Worm (Caenorhabditis elegans) whole organism, early embryonic: ENCODE results near the gene Y57A10C.10.

ENCODE experiments used
- B0310.2 ChIP-seq: sonication (generic microtip); optimal IDR thresholded peaks from 2 replicates; lab custom pipeline; 2016; ENCODE audit warnings: mild to moderate bottlenecking, missing genetic modification characterization, missing compliant biosample characterization
- F13C5.2 ChIP-seq: sonication (generic microtip); optimal IDR thresholded peaks from 2 replicates; lab custom pipeline; 2017; ENCODE audit warnings: mild to moderate bottlenecking, missing genetic modification characterization, inconsistent platforms, missing compliant biosample characterization
- aly-1 ChIP-seq: sonication (generic microtip); optimal IDR thresholded peaks from 2 replicates; lab custom pipeline; 2016; ENCODE audit warnings: missing genetic modification characterization, missing compliant biosample characterization
- ama-1 ChIP-seq: fragments of 150-350 bp; optimal IDR thresholded peaks from 2 replicates; lab custom pipeline; 2014
- ceh-13 ChIP-seq: fragments of 200-800 bp; sonication (Bioruptor generic); optimal IDR thresholded peaks from 2 replicates; lab custom pipeline; 2018; ENCODE audit warnings: mild to moderate bottlenecking, missing genetic modification characterization, missing compliant biosample characterization
- ceh-36 ChIP-seq: sonication (generic microtip); optimal IDR thresholded peaks from 2 replicates; lab custom pipeline; 2016; ENCODE audit warnings: missing genetic modification characterization, inconsistent platforms, missing compliant biosample characterization
- ets-7 ChIP-seq: sonication (generic microtip); optimal IDR thresholded peaks from 2 replicates; lab custom pipeline; 2016; ENCODE audit warnings: missing genotype, missing genetic modification characterization, missing compliant biosample characterization
- flt-1 ChIP-seq: fragments of 200-800 bp; sonication (Bioruptor generic); IDR thresholded peaks from 2 replicates; pipeline ENCODE4 v1.3.6; 2022; ENCODE audit warnings: missing genetic modification characterization, missing compliant biosample characterization
- hmbx-1 ChIP-seq: sonication (generic microtip); optimal IDR thresholded peaks from 2 replicates; lab custom pipeline; 2016; ENCODE audit warnings: mild to moderate bottlenecking, missing genetic modification characterization, missing compliant biosample characterization
- hmg-4 ChIP-seq: fragments of 200-800 bp; sonication (Bioruptor generic); optimal IDR thresholded peaks from 2 replicates; lab custom pipeline; 2018; ENCODE audit warnings: mild to moderate bottlenecking, missing genetic modification characterization, missing compliant biosample characterization
- hnd-1 ChIP-seq: sonication (generic microtip); optimal IDR thresholded peaks from 2 replicates; lab custom pipeline; 2016; ENCODE audit warnings: missing genetic modification characterization, missing compliant biosample characterization
- pes-1 ChIP-seq: fragments of 200-800 bp; sonication (Bioruptor generic); IDR thresholded peaks from 2 replicates; pipeline ENCODE4 v1.3.6; 2022; ENCODE audit warnings: missing genetic modification reagents, missing genetic modification characterization, missing compliant biosample characterization
- scrt-1 ChIP-seq: fragments of 200-800 bp; sonication (Bioruptor generic); IDR thresholded peaks from 2 replicates; pipeline ENCODE4 v1.3.6; 2022; ENCODE audit warnings: missing genetic modification characterization, missing compliant biosample characterization
- sea-1 ChIP-seq: fragments of 200-800 bp; sonication (Bioruptor generic); conservative IDR thresholded peaks from 2 replicates; pipeline ENCODE4 v1.3.6; 2022; ENCODE audit warnings: missing genetic modification characterization, missing compliant biosample characterization
- tbx-11 ChIP-seq: fragments of 200-800 bp; sonication (Bioruptor generic); IDR thresholded peaks from 2 replicates; pipeline ENCODE4 v1.3.6; 2022; ENCODE audit warnings: missing genetic modification characterization, missing compliant biosample characterization
- tbx-37 ChIP-seq: fragments of 200-800 bp; sonication (Bioruptor generic); conservative IDR thresholded peaks from 2 replicates; pipeline ENCODE4 v1.3.6; 2022; ENCODE audit warnings: missing genetic modification reagents, missing genetic modification characterization, missing compliant biosample characterization
- tra-4 ChIP-seq: sonication (generic microtip); optimal IDR thresholded peaks from 2 replicates; lab custom pipeline; 2017; ENCODE audit warnings: missing genetic modification characterization, missing compliant biosample characterization

Gene Y57A10C.10

DNA sequence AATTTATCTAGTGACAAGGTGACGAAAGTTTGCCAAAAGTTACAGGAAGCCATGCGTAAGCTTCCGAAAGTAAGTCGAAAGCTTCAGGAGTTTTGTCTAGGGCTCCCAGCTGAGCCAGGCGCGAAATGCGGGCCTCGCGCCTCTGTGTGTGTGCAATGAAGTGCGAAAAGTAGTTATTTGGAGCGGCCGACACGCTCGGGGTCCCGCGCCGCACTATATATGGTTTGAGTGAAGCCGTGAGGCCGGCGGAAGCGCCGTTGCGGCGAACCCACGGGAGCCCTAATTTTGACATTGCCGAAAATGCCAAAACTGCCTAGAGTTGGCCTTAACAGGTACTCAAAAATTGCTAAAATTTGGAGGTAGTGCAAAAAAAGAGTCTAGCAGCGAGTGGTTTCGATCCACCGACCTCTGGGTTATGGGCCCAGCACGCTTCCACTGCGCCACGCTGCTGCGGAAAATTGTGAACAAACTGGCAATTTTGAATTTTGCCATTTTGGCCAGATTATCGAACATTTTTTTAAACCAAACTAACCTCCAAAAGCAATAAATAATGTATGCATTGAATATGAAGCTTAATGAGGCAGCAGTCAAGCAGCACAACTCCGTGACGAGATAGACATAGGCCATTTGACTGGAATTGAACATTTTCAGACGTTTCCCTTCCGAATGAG, 5.7 kb downstream of the Y57A10C.10 start:
- TF ChIP-seq scrt-1 (GFP tag; lab: Robert Waterston, UW) (no peak), B0310.2 (tag; lab: Kevin White, UChicago) (no peak), ceh-36 (no peak), tra-4 (tag; lab: Kevin White, UChicago) (no peak), hmg-4 (no peak), ceh-13 (GFP tag; lab: Kevin White, UChicago) (no peak), tbx-11 (no peak), tbx-37 (GFP tag; lab: Robert Waterston, UW) (no peak), hmbx-1 (tag; lab: Kevin White, UChicago) (no peak), flt-1 (no peak), sea-1 (GFP tag; lab: Robert Waterston, UW) (no peak), F13C5.2 (tag; lab: Kevin White, UChicago) (no peak), hnd-1 (tag; lab: Kevin White, UChicago) (no peak), pes-1 (GFP tag; lab: Robert Waterston, UW) (no peak), ama-1 (no peak)

ce11 chrII:12432356-12432755, 8.7 kb downstream of the Y57A10C.10 start, which contains the start of gene dct-12:
Gene dct-12, minus strand, starts transcription at chrII:12432456.
- TF ChIP-seq F13C5.2 (tag; lab: Kevin White, UChicago) (no peak), scrt-1 (GFP tag; lab: Robert Waterston, UW) (no peak), pes-1 (GFP tag; lab: Robert Waterston, UW) (no peak), hnd-1 (tag; lab: Kevin White, UChicago) (no peak), ceh-13 (GFP tag; lab: Kevin White, UChicago) (no peak), hmg-4 (no peak), ama-1 (no peak), ets-7 (tag; lab: Kevin White, UChicago) (no peak), ceh-36 (no peak), tbx-37 (GFP tag; lab: Robert Waterston, UW) (no peak), flt-1 (no peak), tbx-11 (no peak), sea-1 (GFP tag; lab: Robert Waterston, UW) (no peak), B0310.2 (tag; lab: Kevin White, UChicago) (no peak), hmbx-1 (tag; lab: Kevin White, UChicago) (no peak), aly-1 (tag; lab: Kevin White, UChicago) (no peak), tra-4 (tag; lab: Kevin White, UChicago) (no peak)

- TF ChIP-seq ets-7 (tag; lab: Kevin White, UChicago) (no peak), hnd-1 (tag; lab: Kevin White, UChicago) (no peak), tra-4 (tag; lab: Kevin White, UChicago) (no peak), sea-1 (GFP tag; lab: Robert Waterston, UW) (no peak), scrt-1 (GFP tag; lab: Robert Waterston, UW) (no peak), tbx-37 (GFP tag; lab: Robert Waterston, UW) (no peak), hmbx-1 (tag; lab: Kevin White, UChicago) (no peak), tbx-11 (no peak)
Observed at ce11 chrII:12429743-12430142, 11.3 kb downstream of the Y57A10C.10 start, which contains the start of gene Y57A10C.8. Gene Y57A10C.8, minus strand, starts transcription at chrII:12429843.

DNA sequence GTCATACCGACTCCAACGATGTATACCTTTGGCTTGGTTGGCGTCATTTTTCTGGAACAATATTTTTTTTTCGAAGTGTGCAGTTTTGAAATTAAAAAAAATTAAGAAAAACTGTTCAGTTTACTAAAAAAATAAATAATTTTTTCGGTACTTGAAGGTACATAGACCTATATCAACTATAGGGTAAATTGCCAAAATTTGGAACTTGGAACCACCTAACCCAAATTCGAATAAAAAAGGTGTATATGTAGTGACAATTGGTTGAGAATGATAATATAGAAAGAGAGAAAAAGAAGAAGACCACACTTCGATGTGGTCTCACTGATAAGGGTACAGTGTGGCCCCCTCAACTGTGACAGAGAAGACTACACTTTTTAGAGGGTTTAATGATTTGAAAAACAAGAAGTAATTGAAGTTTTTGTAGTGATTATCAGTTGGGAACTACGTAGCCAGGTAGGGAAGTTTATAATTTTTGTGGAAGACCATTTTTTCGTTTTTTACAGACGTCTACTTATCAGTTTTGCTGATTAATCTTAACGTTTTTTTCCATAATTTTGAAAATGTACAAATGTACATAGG, 15.3 kb downstream of the Y57A10C.10 start, which contains the start of gene daf-22:
TSS of gene daf-22 (minus strand) at position 51 of the 579 bp plus-strand sequence.
- TF ChIP-seq ceh-36 (no peak), flt-1 (no peak), ama-1 (no peak), B0310.2 (tag; lab: Kevin White, UChicago) (no peak), tra-4 (tag; lab: Kevin White, UChicago) (no peak), tbx-11 (no peak), ets-7 (tag; lab: Kevin White, UChicago) (no peak), pes-1 (GFP tag; lab: Robert Waterston, UW) (no peak)

DNA sequence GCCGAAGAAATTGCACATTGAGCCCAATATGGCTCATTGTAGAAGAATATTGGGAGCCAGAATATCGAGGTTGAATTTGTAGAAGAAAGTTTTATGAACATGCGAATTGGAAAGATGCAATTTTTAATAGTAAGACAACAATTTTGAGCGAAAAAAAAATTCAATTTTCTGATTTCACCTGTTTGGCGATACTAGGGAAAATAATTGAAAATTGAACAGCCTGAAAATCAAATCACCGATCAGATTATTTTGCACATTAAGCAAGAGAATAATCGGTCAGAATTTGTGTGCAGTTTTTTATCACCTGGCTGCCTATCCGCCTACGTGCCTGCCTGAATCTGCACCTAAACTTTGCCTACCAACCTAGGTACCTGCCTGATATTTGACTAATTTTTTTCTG, 20.6 kb downstream of the Y57A10C.10 start, which contains the start of gene sre-26:
TSS of gene sre-26 (minus strand) at position 101 of the 400 bp plus-strand sequence.
- no peak for TF ChIP-seq hnd-1 (tag; lab: Kevin White, UChicago)
- TF ChIP-seq tbx-37 (GFP tag; lab: Robert Waterston, UW) = no peak
- TF ChIP-seq tbx-11 = no peak
- TF ChIP-seq sea-1 (GFP tag; lab: Robert Waterston, UW) = no peak
- TF ChIP-seq flt-1 = no peak
- no peak for TF ChIP-seq F13C5.2 (tag; lab: Kevin White, UChicago)
- TF ChIP-seq aly-1 (tag; lab: Kevin White, UChicago) = no peak
- TF ChIP-seq hmbx-1 (tag; lab: Kevin White, UChicago) = no peak
- no peak for TF ChIP-seq hmg-4
- TF ChIP-seq tra-4 (tag; lab: Kevin White, UChicago) = no peak
- no peak for TF ChIP-seq pes-1 (GFP tag; lab: Robert Waterston, UW)
- TF ChIP-seq ama-1 = no peak
- no peak for TF ChIP-seq ceh-36
- TF ChIP-seq ceh-13 (GFP tag; lab: Kevin White, UChicago) = no peak

- no peak for TF ChIP-seq ceh-36
- no peak for TF ChIP-seq ama-1
- TF ChIP-seq sea-1 (GFP tag; lab: Robert Waterston, UW) = no peak
- no peak for TF ChIP-seq pes-1 (GFP tag; lab: Robert Waterston, UW)
- TF ChIP-seq scrt-1 (GFP tag; lab: Robert Waterston, UW) = no peak
- TF ChIP-seq tbx-37 (GFP tag; lab: Robert Waterston, UW) = no peak
- no peak for TF ChIP-seq ets-7 (tag; lab: Kevin White, UChicago)
Observed at ce11 chrII:12417996-12418395, 23.1 kb downstream of the Y57A10C.10 start.

DNA sequence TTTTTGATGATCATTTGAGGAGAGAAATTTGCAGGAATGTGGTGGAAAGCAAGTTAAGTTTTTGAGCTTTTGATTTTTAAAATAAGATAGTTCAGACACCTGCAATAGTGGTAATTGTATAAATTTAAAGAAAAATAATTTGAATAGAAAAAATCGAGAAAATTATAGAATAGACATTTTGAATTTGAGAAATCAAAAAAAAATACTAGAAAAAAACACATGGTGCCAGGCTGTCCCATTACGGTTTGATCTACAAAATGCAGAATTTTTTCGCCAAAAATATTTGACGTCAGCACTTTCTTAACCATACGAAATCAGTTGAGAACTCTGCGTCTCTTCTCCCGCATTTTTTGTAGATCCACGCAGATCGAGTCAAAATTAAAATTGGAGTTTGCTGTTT, 23.6 kb downstream of the Y57A10C.10 start, which contains the start of gene sre-27:
TSS of gene sre-27 (minus strand) at position 101 of the 400 bp plus-strand sequence.
- no peak for TF ChIP-seq ets-7 (tag; lab: Kevin White, UChicago)
- TF ChIP-seq pes-1 (GFP tag; lab: Robert Waterston, UW) = no peak
- TF ChIP-seq F13C5.2 (tag; lab: Kevin White, UChicago) = no peak
- no peak for TF ChIP-seq tbx-37 (GFP tag; lab: Robert Waterston, UW)
- no peak for TF ChIP-seq scrt-1 (GFP tag; lab: Robert Waterston, UW)
- no peak for TF ChIP-seq hnd-1 (tag; lab: Kevin White, UChicago)
- no peak for TF ChIP-seq tbx-11
- no peak for TF ChIP-seq sea-1 (GFP tag; lab: Robert Waterston, UW)
- TF ChIP-seq tra-4 (tag; lab: Kevin White, UChicago) = no peak
- no peak for TF ChIP-seq B0310.2 (tag; lab: Kevin White, UChicago)
- no peak for TF ChIP-seq hmg-4
- no peak for TF ChIP-seq hmbx-1 (tag; lab: Kevin White, UChicago)
- no peak for TF ChIP-seq flt-1
- no peak for TF ChIP-seq ama-1
- TF ChIP-seq ceh-36 = no peak
- TF ChIP-seq ceh-13 (GFP tag; lab: Kevin White, UChicago) = no peak
- TF ChIP-seq aly-1 (tag; lab: Kevin White, UChicago) = no peak
